Fruit fly (Drosophila melanogaster) whole organism, pupa: ENCODE data around the gene Wnt4.

Experiments used
- CG10348 ChIP-seq: fragments of 200-800 bp; sonication (Bioruptor generic); IDR thresholded peaks from 2 replicates; pipeline ENCODE4 v1.3.6; 2022; ENCODE audit warnings: missing biosample characterization, missing genetic modification characterization
- CG12605 ChIP-seq: fragments of 200-800 bp; sonication (Bioruptor generic); IDR thresholded peaks from 2 replicates; pipeline ENCODE4 v1.3.6; 2022; ENCODE audit warnings: missing biosample characterization, missing genetic modification characterization
- CG13204 ChIP-seq: fragments of 200-800 bp; sonication (Bioruptor generic); optimal IDR thresholded peaks from 2 replicates; lab custom pipeline; 2018; ENCODE audit warnings: missing biosample characterization, mild to moderate bottlenecking, missing genetic modification characterization, moderate library complexity
- CG14655 ChIP-seq: fragments of 200-800 bp; sonication (Bioruptor generic); optimal IDR thresholded peaks from 3 replicates; lab custom pipeline; 2017; ENCODE audit warnings: mild to moderate bottlenecking, missing biosample characterization, missing genetic modification reagents, missing genetic modification characterization
- CG15710 ChIP-seq: fragments of 200-800 bp; sonication (Bioruptor generic); optimal IDR thresholded peaks from 2 replicates; lab custom pipeline; 2018; ENCODE audit warnings: missing biosample characterization, mild to moderate bottlenecking, missing genetic modification characterization, moderate library complexity
- CG17806 ChIP-seq: fragments of 200-800 bp; sonication (Bioruptor generic); optimal IDR thresholded peaks from 2 replicates; lab custom pipeline; 2018; ENCODE audit warnings: missing biosample characterization, mild to moderate bottlenecking, missing genetic modification characterization, moderate library complexity
- CG32121 ChIP-seq: fragments of 200-800 bp; sonication (Bioruptor generic); IDR thresholded peaks from 2 replicates; pipeline ENCODE4 v1.3.6; 2022; ENCODE audit warnings: missing biosample characterization, missing genetic modification characterization
- CG34367 ChIP-seq: fragments of 200-800 bp; sonication (Bioruptor generic); optimal IDR thresholded peaks from 2 replicates; lab custom pipeline; 2018; ENCODE audit warnings: missing biosample characterization, mild to moderate bottlenecking, missing genetic modification characterization
- CG4496 ChIP-seq: fragments of 200-800 bp; sonication (Bioruptor generic); IDR thresholded peaks from 3 replicates; pipeline ENCODE4 v1.3.6; 2022; ENCODE audit warnings: missing biosample characterization, missing genetic modification characterization
- CG8159 ChIP-seq: fragments of 200-800 bp; sonication (Bioruptor generic); optimal IDR thresholded peaks from 3 replicates; lab custom pipeline; 2018; ENCODE audit warnings: missing biosample characterization, mild to moderate bottlenecking, missing genetic modification characterization, moderate library complexity
- CG8301 ChIP-seq: fragments of 200-800 bp; sonication (Bioruptor generic); optimal IDR thresholded peaks from 2 replicates; lab custom pipeline; 2018; ENCODE audit warnings: missing biosample characterization, mild to moderate bottlenecking, missing genetic modification characterization
- CG9948 ChIP-seq: fragments of 200-800 bp; sonication (Bioruptor generic); optimal IDR thresholded peaks from 2 replicates; lab custom pipeline; 2018; ENCODE audit warnings: missing biosample characterization, mild to moderate bottlenecking, missing genetic modification characterization, moderate library complexity
- D1 ChIP-seq: fragments of 200-800 bp; sonication (Bioruptor generic); optimal IDR thresholded peaks from 2 replicates; lab custom pipeline; 2018; ENCODE audit warnings: missing biosample characterization, mild to moderate bottlenecking, missing genetic modification characterization, moderate library complexity
- EcR ChIP-seq: fragments of 200-800 bp; sonication (Bioruptor generic); optimal IDR thresholded peaks from 3 replicates; lab custom pipeline; 2019; ENCODE audit warnings: missing biosample characterization, missing genetic modification characterization, mild to moderate bottlenecking, moderate library complexity, missing genetic modification reagents
- Ets98B ChIP-seq: fragments of 200-800 bp; sonication (Bioruptor generic); IDR thresholded peaks from 2 replicates; pipeline ENCODE4 v1.3.6; 2022; ENCODE audit warnings: missing biosample characterization, missing genetic modification characterization
- Pif1A ChIP-seq: fragments of 200-800 bp; sonication (Bioruptor generic); optimal IDR thresholded peaks from 3 replicates; lab custom pipeline; 2016; ENCODE audit warnings: missing biosample characterization, missing genetic modification characterization
- Pif1B ChIP-seq: fragments of 200-800 bp; sonication (Bioruptor generic); optimal IDR thresholded peaks from 3 replicates; lab custom pipeline; 2016; ENCODE audit warnings: missing biosample characterization, missing genetic modification characterization
- Snoo ChIP-seq: fragments of 200-800 bp; sonication (Bioruptor generic); optimal IDR thresholded peaks from 3 replicates; lab custom pipeline; 2017; ENCODE audit warnings: missing biosample characterization, mild to moderate bottlenecking, missing genetic modification characterization, inconsistent platforms
- fd96Ca ChIP-seq: fragments of 200-800 bp; sonication (Bioruptor generic); IDR thresholded peaks from 3 replicates; pipeline ENCODE4 v1.3.6; 2022; ENCODE audit warnings: missing biosample characterization, missing genetic modification characterization
- gl ChIP-seq: fragments of 200-800 bp; sonication (Bioruptor generic); optimal IDR thresholded peaks from 2 replicates; lab custom pipeline; 2018; ENCODE audit warnings: missing biosample characterization, mild to moderate bottlenecking, missing genetic modification characterization
- rn ChIP-seq: fragments of 200-800 bp; sonication (Bioruptor generic); IDR thresholded peaks from 2 replicates; pipeline ENCODE4 v1.3.6; 2022; ENCODE audit warnings: missing biosample characterization, missing genetic modification characterization

The Wnt4 gene

DNA sequence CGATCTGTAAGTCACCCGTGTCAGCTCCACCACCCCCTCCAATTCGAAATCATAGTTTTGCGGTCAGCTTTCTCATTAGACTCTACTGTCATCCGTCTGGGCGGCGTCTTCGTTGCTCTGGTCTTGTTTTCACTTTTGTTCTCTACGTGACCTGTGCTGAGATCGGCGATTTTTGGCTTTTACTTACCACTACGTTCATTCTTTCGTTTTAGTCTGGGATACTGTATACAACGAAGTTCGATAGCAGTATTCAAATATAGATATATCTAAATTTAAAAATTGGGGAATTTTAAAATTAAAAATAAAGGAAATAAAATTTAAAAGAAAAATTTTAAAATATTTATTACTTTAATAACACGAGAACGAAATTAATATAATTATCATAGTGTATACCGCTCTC lies 24.1 kb downstream of the Wnt4 start, which contains the start of gene CG13786:
CG13786 (minus strand) TSS at position 101 of the 400 bp plus-strand sequence.
- TF ChIP-seq CG15710 (tag; lab: Kevin White, UChicago) (no peak), Pif1A (no peak), CG8301 (tag; lab: Kevin White, UChicago) (no peak), CG32121 (GFP tag; lab: Robert Waterston, UW) (no peak), Pif1B (GFP tag; lab: Kevin White, UChicago) (no peak), EcR (no peak), CG4496 (GFP tag; lab: Robert Waterston, UW) (no peak), CG8159 (no peak), CG10348 (GFP tag; lab: Robert Waterston, UW) (no peak), CG34367 (tag; lab: Kevin White, UChicago) (no peak), CG12605 (GFP tag; lab: Robert Waterston, UW) (no peak), rn (GFP tag; lab: Robert Waterston, UW) (no peak), gl (no peak), D1 (no peak), Snoo (no peak)

DNA sequence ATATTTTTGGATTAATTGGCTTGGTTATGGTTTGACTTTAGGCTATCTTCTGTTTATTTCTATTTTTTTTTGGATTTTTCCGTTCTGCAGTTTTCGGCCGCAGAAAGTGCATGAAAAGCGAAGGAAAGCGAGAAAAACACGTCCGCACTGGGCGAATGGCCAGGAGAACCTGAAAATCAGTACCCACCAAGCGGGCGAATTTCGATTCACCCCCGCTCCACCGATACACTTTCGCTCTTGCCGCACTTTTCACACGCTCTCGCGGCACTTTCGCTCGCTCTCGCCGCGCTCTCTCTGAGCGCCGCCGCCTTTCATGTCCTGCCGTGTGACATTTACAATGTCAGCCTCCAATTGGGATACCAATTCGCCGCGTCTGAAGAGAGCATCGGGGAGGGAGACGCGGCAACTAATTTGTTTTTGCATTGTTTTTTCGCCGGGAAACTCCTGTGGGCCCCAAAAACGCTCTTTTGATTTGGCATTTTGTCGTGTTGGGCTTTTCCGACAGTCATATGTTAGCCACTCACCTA lies 27.6 kb downstream of the Wnt4 start, which contains the start of gene Ndae1:
Ndae1 (minus strand) TSS at position 51 of the 527 bp plus-strand sequence.
- TF ChIP-seq EcR, result no peak
- TF ChIP-seq CG12605 (GFP tag; lab: Robert Waterston, UW), result no peak
- peak; percentile 64; the same call in 2 of the 3 replicates for TF ChIP-seq CG4496 (GFP tag; lab: Robert Waterston, UW)
- TF ChIP-seq rn (GFP tag; lab: Robert Waterston, UW), result no peak
- no peak for TF ChIP-seq CG9948
- TF ChIP-seq fd96Ca (GFP tag; lab: Robert Waterston, UW), result 0 out of 3 replicates have a peak, but pooled peaks have one; percentile 25
- TF ChIP-seq CG10348 (GFP tag; lab: Robert Waterston, UW), result no peak

- TF ChIP-seq Ets98B (GFP tag; lab: Robert Waterston, UW) (no peak), CG8159 (no peak), Pif1A (no peak), EcR (no peak), Pif1B (GFP tag; lab: Kevin White, UChicago) (no peak), CG17806 (tag; lab: Kevin White, UChicago) (no peak), D1 (no peak), CG15710 (tag; lab: Kevin White, UChicago) (no peak), Snoo (no peak), CG14655 (GFP tag; lab: Kevin White, UChicago) (no peak)
Measured at dm6 chr2L:7248114-7248513, 28.9 kb downstream of the Wnt4 start.

DNA sequence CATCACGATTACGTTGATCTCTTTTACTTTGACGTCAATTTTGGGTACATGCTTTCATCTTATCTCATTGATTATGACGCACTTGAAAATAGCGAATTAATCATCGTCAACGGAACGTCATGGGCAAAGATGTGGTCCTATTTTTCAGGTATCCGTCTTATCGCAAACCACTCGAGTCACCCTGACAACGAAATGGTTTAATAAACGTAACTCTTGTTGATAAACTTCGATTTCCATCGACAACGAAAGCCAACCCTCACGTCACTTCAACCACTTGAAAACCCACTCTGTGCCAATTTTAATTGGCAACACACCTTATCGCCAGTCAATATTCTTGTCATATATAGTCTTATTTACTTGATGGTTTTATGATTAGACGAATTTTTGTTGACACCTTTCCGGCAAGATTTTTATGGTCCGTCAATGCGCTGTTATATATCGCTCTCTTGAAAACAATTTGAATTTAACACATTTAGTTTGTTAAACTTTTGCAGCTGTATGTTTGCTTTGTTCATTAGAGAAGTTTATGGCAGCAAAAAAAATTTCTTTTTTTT lies 34.7 kb downstream of the Wnt4 start:
- TF ChIP-seq rn (GFP tag; lab: Robert Waterston, UW) (no peak), Ets98B (GFP tag; lab: Robert Waterston, UW) (no peak), CG14655 (GFP tag; lab: Kevin White, UChicago) (no peak), Pif1A (no peak), CG8301 (tag; lab: Kevin White, UChicago) (no peak), CG34367 (tag; lab: Kevin White, UChicago) (no peak), CG4496 (GFP tag; lab: Robert Waterston, UW) (no peak), Snoo (no peak), fd96Ca (GFP tag; lab: Robert Waterston, UW) (no peak), gl (no peak), EcR (no peak), CG8159 (no peak), D1 (no peak), CG17806 (tag; lab: Kevin White, UChicago) (no peak), CG13204 (GFP tag; lab: Kevin White, UChicago) (no peak), CG10348 (GFP tag; lab: Robert Waterston, UW) (no peak), CG12605 (GFP tag; lab: Robert Waterston, UW) (no peak), CG9948 (no peak)
- TF ChIP-seq, all 21 proteins: peak for 0

dm6 chr2L:7241499-7241898 lies 35.5 kb downstream of the Wnt4 start:
- TF ChIP-seq CG9948, result no peak
- no peak for TF ChIP-seq EcR
- TF ChIP-seq, all 21 proteins: peak for 0

- TF ChIP-seq gl (no peak), CG34367 (tag; lab: Kevin White, UChicago) (no peak), CG4496 (GFP tag; lab: Robert Waterston, UW) (no peak), CG13204 (GFP tag; lab: Kevin White, UChicago) (no peak), CG14655 (GFP tag; lab: Kevin White, UChicago) (no peak), Pif1B (GFP tag; lab: Kevin White, UChicago) (no peak), CG8159 (no peak), EcR (no peak)
Measured at dm6 chr2L:7240964-7241363, 36.0 kb downstream of the Wnt4 start.

dm6 chr2L:7240311-7240710 lies 36.7 kb downstream of the Wnt4 start:
- TF ChIP-seq EcR (no peak), CG32121 (GFP tag; lab: Robert Waterston, UW) (no peak), CG34367 (tag; lab: Kevin White, UChicago) (no peak), CG9948 (no peak), CG14655 (GFP tag; lab: Kevin White, UChicago) (no peak), fd96Ca (GFP tag; lab: Robert Waterston, UW) (no peak), CG4496 (GFP tag; lab: Robert Waterston, UW) (no peak), CG13204 (GFP tag; lab: Kevin White, UChicago) (no peak), CG8159 (no peak), CG15710 (tag; lab: Kevin White, UChicago) (no peak), D1 (no peak), CG10348 (GFP tag; lab: Robert Waterston, UW) (no peak), rn (GFP tag; lab: Robert Waterston, UW) (no peak), Ets98B (GFP tag; lab: Robert Waterston, UW) (no peak), Pif1B (GFP tag; lab: Kevin White, UChicago) (no peak), CG17806 (tag; lab: Kevin White, UChicago) (no peak), CG8301 (tag; lab: Kevin White, UChicago) (no peak), Snoo (no peak), Pif1A (no peak), gl (no peak)
